Worm (Caenorhabditis elegans): ENCODE results near the gene T05B9.2.

The T05B9.2 gene

DNA sequence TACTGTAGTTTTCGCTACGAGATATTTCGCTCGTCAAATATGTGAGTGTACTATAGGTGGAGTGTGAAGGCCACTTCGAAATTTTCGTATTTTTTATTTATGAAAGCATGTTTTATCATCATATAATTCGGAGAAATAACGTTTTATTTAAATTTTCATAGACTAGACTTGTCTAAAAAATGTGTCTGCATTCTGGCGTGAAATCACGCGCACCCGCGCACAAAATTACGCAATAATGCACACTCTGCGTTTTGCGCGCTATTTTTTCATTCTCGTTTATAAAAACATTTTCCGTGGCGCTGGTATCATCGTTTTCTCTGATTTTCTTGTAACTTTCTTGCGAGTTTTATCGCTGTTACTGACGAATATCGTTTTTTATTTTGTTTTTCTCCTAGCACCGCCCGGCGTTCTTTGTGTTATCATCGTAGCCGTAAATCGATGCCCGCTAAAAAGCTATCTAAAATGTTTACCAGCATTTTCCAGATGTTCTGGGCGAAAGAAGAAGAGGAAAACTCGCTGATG lies 41.6 kb downstream of the T05B9.2 start, which contains the start of gene saps-1:
saps-1 (plus strand) TSS at position 472 of the 522 bp plus-strand sequence.
- TF ChIP-seq elt-1 (tag; optimal IDR thresholded peaks at IDR 0.05) (no peak), C34F6.9 (tag; optimal IDR thresholded peaks at IDR 0.05) (peak; percentile 10), gmeb-1 (tag; optimal IDR thresholded peaks at IDR 0.05) (peak; percentile 35), unc-55 (GFP tag; optimal IDR thresholded peaks at IDR 0.05) (peak; percentile 25), lsy-2 (tag; optimal IDR thresholded peaks at IDR 0.05) (peak in 1 of 2 experiments; percentile 36), sma-3 (GFP tag; optimal IDR thresholded peaks at IDR 0.05) (no peak), fos-1 (tag; optimal IDR thresholded peaks at IDR 0.05) (peak; percentile 31), nhr-129 (tag; optimal IDR thresholded peaks at IDR 0.05) (peak; percentile 25)

DNA sequence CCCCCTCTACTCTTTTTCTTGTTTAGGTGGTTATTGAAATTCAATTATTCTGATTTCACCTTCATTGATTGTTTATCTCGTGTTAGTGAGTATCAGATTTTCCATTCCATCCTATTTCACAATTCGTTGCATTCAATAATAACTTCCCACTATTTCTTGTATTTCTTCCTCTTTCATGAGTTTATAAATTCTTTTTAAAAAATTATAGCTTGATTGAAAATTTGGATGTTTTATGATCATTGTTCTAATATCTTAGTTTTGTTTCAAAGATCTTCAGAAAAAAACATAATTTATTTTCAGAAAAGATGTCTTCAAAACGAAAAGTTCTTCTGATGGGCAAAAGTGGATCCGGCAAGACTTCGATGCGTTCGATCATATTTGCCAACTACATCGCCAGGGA lies 45.4 kb downstream of the T05B9.2 start, which contains the start of gene raga-1:
raga-1 (plus strand) TSS at position 301 of the 400 bp plus-strand sequence.
- no peak for TF ChIP-seq elt-3 (tag; optimal IDR thresholded peaks at IDR 0.05)
- no peak for TF ChIP-seq egl-27 (tag; optimal IDR thresholded peaks at IDR 0.05)
- TF ChIP-seq elt-1 (tag; optimal IDR thresholded peaks at IDR 0.05) = no peak

DNA sequence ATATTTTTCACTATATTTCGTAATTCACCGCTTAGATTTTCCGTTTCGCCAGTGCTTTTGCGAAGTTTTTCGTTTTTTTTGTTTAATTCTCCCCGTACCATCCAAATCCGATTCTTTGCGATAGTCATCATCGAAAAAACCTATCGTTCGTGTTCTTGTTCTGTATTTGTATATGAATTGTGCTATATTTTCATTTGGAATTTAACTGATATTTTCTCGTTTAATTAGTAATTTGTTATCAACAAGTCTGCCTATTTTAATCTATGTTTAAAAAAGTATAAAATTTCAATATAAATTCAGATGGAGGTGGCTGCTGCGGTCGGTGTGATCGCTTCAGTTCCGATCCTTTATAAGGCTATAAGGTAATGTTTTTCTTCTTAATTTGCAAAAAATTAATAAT lies 47.0 kb downstream of the T05B9.2 start, which contains the start of gene samp-1:
samp-1 (plus strand) TSS at position 301 of the 400 bp plus-strand sequence.
- TF ChIP-seq ztf-11 (tag; optimal IDR thresholded peaks at IDR 0.05) = no peak
- no peak for TF ChIP-seq sem-4 (tag; optimal IDR thresholded peaks at IDR 0.05)
- no peak for TF ChIP-seq ZK546.5 (tag; optimal IDR thresholded peaks at IDR 0.05)
- TF ChIP-seq ceh-82 (tag; optimal IDR thresholded peaks at IDR 0.05) = no peak
- TF ChIP-seq nhr-6 (tag; optimal IDR thresholded peaks at IDR 0.05) = no peak
- TF ChIP-seq nhr-237 (tag; optimal IDR thresholded peaks at IDR 0.05) = no peak
- TF ChIP-seq lin-11 (tag; optimal IDR thresholded peaks at IDR 0.05) = no peak
- no peak for TF ChIP-seq nhr-12 (tag; optimal IDR thresholded peaks at IDR 0.05)
- TF ChIP-seq ama-1 (optimal IDR thresholded peaks at IDR 0.05) = no peak
- no peak for TF ChIP-seq lsy-2 (tag; optimal IDR thresholded peaks at IDR 0.05)
- no peak for TF ChIP-seq snpc-4 (tag; optimal IDR thresholded peaks at IDR 0.05)
- TF ChIP-seq sma-9 (GFP tag; optimal IDR thresholded peaks at IDR 0.05) = no peak
- no peak for TF ChIP-seq sma-9 (tag; optimal IDR thresholded peaks at IDR 0.05)

DNA sequence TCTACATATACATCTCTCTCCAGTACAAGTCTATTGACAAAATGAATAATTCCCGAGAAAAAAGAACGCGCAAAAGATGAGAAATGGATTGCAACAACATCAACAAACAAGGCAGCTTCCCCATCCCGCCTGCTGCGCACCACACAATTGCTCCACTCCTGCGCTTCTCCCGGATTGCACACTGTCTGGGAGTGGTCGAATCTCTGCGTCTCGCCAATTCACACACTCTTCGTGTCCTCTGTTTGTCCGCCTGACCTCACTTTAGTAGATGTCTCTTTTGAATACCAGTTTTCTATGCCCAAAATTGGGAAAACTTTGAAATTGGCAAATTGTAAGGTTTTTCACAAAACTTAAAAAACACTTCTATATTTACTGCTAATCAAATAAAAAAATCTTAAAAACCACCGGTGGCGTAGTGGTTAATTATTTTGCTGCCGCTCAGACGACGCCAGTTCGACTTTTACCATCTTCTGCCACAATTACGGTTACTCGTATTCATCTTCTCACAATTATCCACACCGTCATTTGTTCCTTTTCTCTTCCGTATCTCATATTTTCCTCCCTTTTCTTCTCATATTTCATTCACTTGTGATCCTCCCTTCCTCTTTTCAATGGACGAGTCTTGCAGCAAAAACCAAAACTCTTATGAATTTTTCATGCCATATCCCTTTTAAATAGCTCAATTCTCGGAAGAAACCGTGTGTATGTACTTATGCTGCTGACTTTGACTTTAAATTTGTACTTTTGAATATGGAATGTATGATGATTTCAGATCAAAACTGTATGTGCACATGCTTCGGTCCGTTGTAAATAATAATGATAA lies 50.2 kb downstream of the T05B9.2 start, which contains the start of gene rsf-1:
rsf-1 (plus strand) TSS at position 773 of the 823 bp plus-strand sequence.
- TF ChIP-seq ztf-4 (tag; optimal IDR thresholded peaks at IDR 0.05) (no peak), mdl-1 (tag; optimal IDR thresholded peaks at IDR 0.05) (peak in 1 of 2 experiments; percentile 7), lsy-2 (tag; optimal IDR thresholded peaks at IDR 0.05) (peak in 1 of 2 experiments; percentile 25), R02D3.7 (tag; optimal IDR thresholded peaks at IDR 0.05) (no peak), unc-62 (GFP tag; optimal IDR thresholded peaks at IDR 0.05) (no peak), F13H6.1 (tag; optimal IDR thresholded peaks at IDR 0.05) (peak; percentile 58), nhr-12 (tag; optimal IDR thresholded peaks at IDR 0.05) (no peak), ZK546.5 (tag; optimal IDR thresholded peaks at IDR 0.05) (no peak), dmd-4 (tag; optimal IDR thresholded peaks at IDR 0.05) (no peak), egl-27 (tag; optimal IDR thresholded peaks at IDR 0.05) (no peak), zag-1 (tag; optimal IDR thresholded peaks at IDR 0.05) (no peak), C34F6.9 (tag; optimal IDR thresholded peaks at IDR 0.05) (peak; percentile 41), skn-1 (tag; optimal IDR thresholded peaks at IDR 0.05) (no peak), unc-55 (GFP tag; optimal IDR thresholded peaks at IDR 0.05) (peak; percentile 39), lin-11 (tag; optimal IDR thresholded peaks at IDR 0.05) (no peak), Y55F3AM.14 (GFP tag; optimal IDR thresholded peaks at IDR 0.05) (no peak), ztf-11 (tag; optimal IDR thresholded peaks at IDR 0.05) (no peak), nhr-129 (tag; optimal IDR thresholded peaks at IDR 0.05) (peak; percentile 32), nhr-10 (tag; optimal IDR thresholded peaks at IDR 0.05) (no peak), nhr-21 (tag; optimal IDR thresholded peaks at IDR 0.05) (no peak), sma-9 (GFP tag; optimal IDR thresholded peaks at IDR 0.05) (peak; percentile 30), sma-9 (tag; optimal IDR thresholded peaks at IDR 0.05) (no peak), peb-1 (tag; optimal IDR thresholded peaks at IDR 0.05) (no peak)

All from whole organism, L2 larva.